Worm (Caenorhabditis elegans): Measurements from ENCODE around the gene F41H10.12.

The F41H10.12 gene

ce11 chrIV:5411120-5411519, 26.0 kb downstream of the F41H10.12 start, which contains the start of gene ZK616.65:
TSS of gene ZK616.65 (minus strand) at chrIV:5411220.
- TF ChIP-seq hmg-11 (tag; optimal IDR thresholded peaks at IDR 0.05) (no peak), eor-1 (tag; optimal IDR thresholded peaks at IDR 0.05) (no peak), ztf-11 (tag; optimal IDR thresholded peaks at IDR 0.05) (no peak)

ce11 chrIV:5411641-5412337, 26.7 kb downstream of the F41H10.12 start, which contains the start of gene ZK616.8:
TSS of gene ZK616.8 (minus strand) at chrIV:5412193.
- TF ChIP-seq aly-2 (tag; optimal IDR thresholded peaks at IDR 0.05) (no peak), mdl-1 (tag; optimal IDR thresholded peaks at IDR 0.05) (no peak), ceh-28 (tag; optimal IDR thresholded peaks at IDR 0.05) (peak; percentile 61), nhr-12 (tag; optimal IDR thresholded peaks at IDR 0.05) (no peak), jun-1 (tag; optimal IDR thresholded peaks at IDR 0.05) (no peak), egl-5 (tag; optimal IDR thresholded peaks at IDR 0.05) (no peak)

- no peak for TF ChIP-seq ama-1 (optimal IDR thresholded peaks at IDR 0.05)
- TF ChIP-seq nhr-237 (tag; optimal IDR thresholded peaks at IDR 0.05), result no peak
- TF ChIP-seq nhr-11 (tag; optimal IDR thresholded peaks at IDR 0.05), result no peak
- TF ChIP-seq elt-1 (tag; optimal IDR thresholded peaks at IDR 0.05), result no peak
- no peak for TF ChIP-seq unc-39 (tag; optimal IDR thresholded peaks at IDR 0.05)
- TF ChIP-seq aly-2 (tag; optimal IDR thresholded peaks at IDR 0.05), result no peak
- TF ChIP-seq ceh-16 (tag; optimal IDR thresholded peaks at IDR 0.05), result no peak
- TF ChIP-seq nhr-77 (tag; optimal IDR thresholded peaks at IDR 0.05), result no peak
- TF ChIP-seq mml-1 (tag; optimal IDR thresholded peaks at IDR 0.05), result no peak
Observed at ce11 chrIV:5415696-5416095, 30.6 kb downstream of the F41H10.12 start, which contains the start of gene spp-7. TSS of gene spp-7 (minus strand) at chrIV:5415796.

ce11 chrIV:5419122-5419521, 34.0 kb downstream of the F41H10.12 start, which contains the start of gene ehn-3:
TSS of gene ehn-3 (minus strand) at chrIV:5419222.
- no peak for TF ChIP-seq mml-1 (tag; optimal IDR thresholded peaks at IDR 0.05)
- TF ChIP-seq ceh-16 (tag; optimal IDR thresholded peaks at IDR 0.05), result no peak
- TF ChIP-seq ceh-28 (tag; optimal IDR thresholded peaks at IDR 0.05), result no peak

Measured in whole organism, L3 larva.